Worm (Caenorhabditis elegans) whole organism, L4 larva: Measurements from ENCODE around the gene syx-6.

Source experiments
- F26F4.8 ChIP-seq: fragments of 200-800 bp; sonication (Bioruptor generic); conservative IDR thresholded peaks from 2 replicates; pipeline ENCODE4 v1.3.6; 2022; ENCODE audit warnings: missing genetic modification characterization, missing compliant biosample characterization
- T26A8.4 ChIP-seq: fragments of 200-800 bp; sonication (Bioruptor generic); IDR thresholded peaks from 2 replicates; pipeline ENCODE4 v1.3.6; 2022; ENCODE audit warnings: missing genetic modification characterization, missing compliant biosample characterization
- Y48G9A.11 ChIP-seq: fragments of 200-800 bp; sonication (Bioruptor generic); IDR thresholded peaks from 2 replicates; pipeline ENCODE4 v1.3.6; 2022; ENCODE audit warnings: missing genetic modification reagents, missing genetic modification characterization, missing compliant biosample characterization
- ZK337.2 ChIP-seq: fragments of 200-800 bp; sonication (Bioruptor generic); IDR thresholded peaks from 2 replicates; pipeline ENCODE4 v1.3.6; 2022; ENCODE audit warnings: missing genetic modification reagents, missing genetic modification characterization, missing compliant biosample characterization
- aha-1 ChIP-seq: fragments of 150-350 bp; peaks from one replicate; lab custom pipeline; 2014; ENCODE audit warnings: missing biosample characterization, missing genetic modification characterization
- ceh-20 ChIP-seq: fragments of 200-800 bp; sonication (Bioruptor generic); IDR thresholded peaks from 2 replicates; pipeline ENCODE4 v1.3.6; 2022; ENCODE audit warnings: missing genetic modification reagents, missing genetic modification characterization, missing compliant biosample characterization
- ceh-28 ChIP-seq: fragments of 150-350 bp; optimal IDR thresholded peaks from 2 replicates; lab custom pipeline; 2014; ENCODE audit warnings: missing biosample characterization, missing genetic modification reagents, missing genetic modification characterization
- ceh-62 ChIP-seq: sonication (generic microtip); optimal IDR thresholded peaks from 2 replicates; lab custom pipeline; 2017; ENCODE audit warnings: missing biosample characterization, missing genetic modification characterization
- ceh-82 ChIP-seq: sonication (generic microtip); optimal IDR thresholded peaks from 2 replicates; lab custom pipeline; 2017; ENCODE audit warnings: missing biosample characterization, missing genetic modification characterization
- ctbp-1 ChIP-seq: fragments of 200-800 bp; sonication (Bioruptor generic); IDR thresholded peaks from 2 replicates; pipeline ENCODE4 v1.3.6; 2022; ENCODE audit warnings: missing genetic modification reagents, missing genetic modification characterization, missing compliant biosample characterization
- daf-19 ChIP-seq: fragments of 200-800 bp; sonication (Bioruptor generic); conservative IDR thresholded peaks from 2 replicates; pipeline ENCODE4 v1.3.6; 2022; ENCODE audit warnings: missing genetic modification characterization, missing compliant biosample characterization
- dmd-6 ChIP-seq: fragments of 200-800 bp; sonication (Bioruptor generic); IDR thresholded peaks from 2 replicates; pipeline ENCODE4 v1.3.6; 2022; ENCODE audit warnings: missing genetic modification reagents, missing genetic modification characterization, missing compliant biosample characterization
- fkh-10 ChIP-seq: fragments of 150-350 bp; optimal IDR thresholded peaks from 2 replicates; lab custom pipeline; 2014; ENCODE audit warnings: missing biosample characterization, missing genetic modification reagents, missing genetic modification characterization
- hlh-11 ChIP-seq: fragments of 200-800 bp; sonication (Bioruptor generic); optimal IDR thresholded peaks from 2 replicates; lab custom pipeline; 2018; ENCODE audit warnings: mild to moderate bottlenecking, missing genetic modification characterization, missing compliant biosample characterization
- hlh-30 ChIP-seq: sonication (generic microtip); optimal IDR thresholded peaks from 2 replicates; lab custom pipeline; 2017; ENCODE audit warnings: antibody characterized with exemption, mild to moderate bottlenecking, missing genetic modification characterization, missing compliant biosample characterization; ENCODE audit not compliant: insufficient read depth
- hmg-1.1 ChIP-seq: fragments of 200-800 bp; sonication (Bioruptor generic); IDR thresholded peaks from 2 replicates; pipeline ENCODE4 v1.3.6; 2022; ENCODE audit warnings: missing genetic modification reagents, missing genetic modification characterization, missing compliant biosample characterization
- lim-7 ChIP-seq: fragments of 200-800 bp; sonication (Bioruptor generic); IDR thresholded peaks from 2 replicates; pipeline ENCODE4 v1.3.6; 2022; ENCODE audit warnings: missing genetic modification characterization, missing compliant biosample characterization
- lin-1 ChIP-seq: fragments of 200-800 bp; sonication (Bioruptor generic); IDR thresholded peaks from 2 replicates; pipeline ENCODE4 v1.3.6; 2022; ENCODE audit warnings: missing genetic modification reagents, missing genetic modification characterization, missing compliant biosample characterization
- lin-15B ChIP-seq: fragments of 150-350 bp; sonication (generic microtip); optimal IDR thresholded peaks from 3 replicates; lab custom pipeline; 2014; ENCODE audit warnings: missing biosample characterization, missing genetic modification characterization
- lin-38 ChIP-seq: fragments of 200-800 bp; sonication (Bioruptor generic); IDR thresholded peaks from 2 replicates; pipeline ENCODE4 v1.3.6; 2022; ENCODE audit warnings: missing genetic modification reagents, missing genetic modification characterization, missing compliant biosample characterization
- lsy-2 ChIP-seq, 2 experiments: fragments of 150-350 bp in 1 of 2; sonication (generic microtip) in 1 of 2; optimal IDR thresholded peaks; 2 replicates each; lab custom pipeline; 2014 to 2017; ENCODE audit warnings: missing biosample characterization in 2 of 2, missing genetic modification characterization in 2 of 2
- madf-9 ChIP-seq: fragments of 200-800 bp; sonication (Bioruptor generic); conservative IDR thresholded peaks from 2 replicates; pipeline ENCODE4 v1.3.6; 2022; ENCODE audit warnings: missing genetic modification reagents, missing genetic modification characterization, missing compliant biosample characterization
- mdl-1 ChIP-seq, 2 experiments: fragments of 150-350 bp in 1 of 2; sonication (generic microtip) in 1 of 2; optimal IDR thresholded peaks; 2 replicates each; lab custom pipeline; 2014 to 2017; ENCODE audit warnings: missing biosample characterization in 2 of 2, missing genetic modification characterization in 2 of 2
- mep-1 ChIP-seq: fragments of 150-350 bp; sonication (generic microtip); optimal IDR thresholded peaks from 3 replicates; lab custom pipeline; 2014; ENCODE audit warnings: missing biosample characterization, missing genetic modification characterization
- nhr-41 ChIP-seq: fragments of 200-800 bp; sonication (Bioruptor generic); IDR thresholded peaks from 2 replicates; pipeline ENCODE4 v1.3.6; 2022; ENCODE audit warnings: missing genetic modification reagents, missing genetic modification characterization, missing compliant biosample characterization
- pqm-1 ChIP-seq: sonication (generic microtip); optimal IDR thresholded peaks from 2 replicates; lab custom pipeline; 2017; ENCODE audit warnings: missing biosample characterization, missing genetic modification characterization
- rbr-2 ChIP-seq: sonication (generic microtip); optimal IDR thresholded peaks from 2 replicates; lab custom pipeline; 2016; ENCODE audit warnings: missing genotype, missing genetic modification characterization, missing compliant biosample characterization
- set-16 ChIP-seq: fragments of 200-800 bp; sonication (Bioruptor generic); IDR thresholded peaks from 2 replicates; pipeline ENCODE4 v1.3.6; 2022; ENCODE audit warnings: missing genetic modification reagents, missing genetic modification characterization, missing compliant biosample characterization
- spr-1 ChIP-seq: sonication (generic microtip); optimal IDR thresholded peaks from 2 replicates; lab custom pipeline; 2016; ENCODE audit warnings: mild to moderate bottlenecking, missing genetic modification characterization, missing compliant biosample characterization
- tag-97 ChIP-seq: fragments of 200-800 bp; sonication (Bioruptor generic); IDR thresholded peaks from 2 replicates; pipeline ENCODE4 v1.3.6; 2022; ENCODE audit warnings: missing genetic modification characterization, missing compliant biosample characterization
- tra-1 ChIP-seq: fragments of 200-800 bp; sonication (Bioruptor generic); IDR thresholded peaks from 2 replicates; pipeline ENCODE4 v1.3.6; 2022; ENCODE audit warnings: missing genetic modification reagents, missing genetic modification characterization, missing compliant biosample characterization
- unc-62 ChIP-seq, 3 experiments: fragments of 150-350 bp in 1 of 3; sonication (generic microtip); optimal IDR thresholded peaks in 2 of 3; peaks in 1 of 3; 1 replicate in 1 of 3; 2 replicates in 2 of 3; lab custom pipeline; 2014 to 2017; ENCODE audit warnings: missing biosample characterization in 3 of 3, missing genetic modification characterization in 3 of 3, missing genetic modification reagents in 3 of 3, missing genotype in 1 of 3
- zip-2 ChIP-seq: fragments of 150-350 bp; optimal IDR thresholded peaks from 2 replicates; lab custom pipeline; 2014; ENCODE audit warnings: missing biosample characterization, missing genetic modification characterization
- ztf-7 ChIP-seq: fragments of 150-350 bp; optimal IDR thresholded peaks from 2 replicates; lab custom pipeline; 2014; ENCODE audit warnings: missing biosample characterization, missing genetic modification characterization

The syx-6 gene

ce11 chrX:3118596-3119287, 45.6 kb upstream of the syx-6 start:
- peak; percentile 55 for TF ChIP-seq set-16 (GFP tag; lab: Robert Waterston, UW)
- no peak for TF ChIP-seq tra-1 (GFP tag; lab: Robert Waterston, UW)
- no peak for TF ChIP-seq lsy-2 (tag; optimal IDR thresholded peaks at IDR 0.05; lab: Kevin White, UChicago)
- peak in 1 of 2 experiments; percentile 94 for TF ChIP-seq unc-62 (GFP tag; optimal IDR thresholded peaks at IDR 0.05 in 1 of 2; lab: Kevin White, UChicago)
- no peak for TF ChIP-seq unc-62 (tag; optimal IDR thresholded peaks at IDR 0.05; lab: Kevin White, UChicago)

- no peak for TF ChIP-seq mep-1 (tag; lab: Kevin White, UChicago)
- TF ChIP-seq ztf-7 (tag; lab: Kevin White, UChicago), result no peak
- peak in 1 of 2 experiments; percentile 94 for TF ChIP-seq unc-62 (GFP tag; optimal IDR thresholded peaks at IDR 0.05 in 1 of 2; lab: Kevin White, UChicago)
- no peak for TF ChIP-seq unc-62 (tag; optimal IDR thresholded peaks at IDR 0.05; lab: Kevin White, UChicago)
- TF ChIP-seq nhr-41 (GFP tag; lab: Robert Waterston, UW), result no peak
- no peak for TF ChIP-seq lin-15B (tag; lab: Kevin White, UChicago)
- TF ChIP-seq, all 104 proteins: peak for 1
Observed at ce11 chrX:3119606-3120005, 44.7 kb upstream of the syx-6 start.

- peak; percentile 67 for TF ChIP-seq hmg-1.1 (GFP tag; lab: Robert Waterston, UW)
- TF ChIP-seq rbr-2 (tag; lab: Kevin White, UChicago), result peak; percentile 31
- TF ChIP-seq dmd-6 (GFP tag; lab: Robert Waterston, UW), result 0 out of 2 replicates have a peak, but pooled peaks have one; percentile 14
- no peak for TF ChIP-seq madf-9 (GFP tag; lab: Robert Waterston, UW)
- peak; percentile 62 for TF ChIP-seq mep-1 (tag; lab: Kevin White, UChicago)
- peak; percentile 65 for TF ChIP-seq ctbp-1 (GFP tag; lab: Robert Waterston, UW)
- TF ChIP-seq set-16 (GFP tag; lab: Robert Waterston, UW), result 0 out of 2 replicates have a peak, but pooled peaks have one; percentile 16
- TF ChIP-seq lsy-2 (tag; optimal IDR thresholded peaks at IDR 0.05; lab: Kevin White, UChicago), result peak in 1 of 2 experiments; percentile 42
- peak in 1 of 2 experiments; percentile 31 for TF ChIP-seq mdl-1 (tag; optimal IDR thresholded peaks at IDR 0.05; lab: Kevin White, UChicago)
- no peak for TF ChIP-seq zip-2 (tag; lab: Kevin White, UChicago)
- TF ChIP-seq aha-1 (tag; lab: Kevin White, UChicago), result peak; percentile 11
- TF ChIP-seq ceh-20 (GFP tag; lab: Robert Waterston, UW), result 0 out of 2 replicates have a peak, but pooled peaks have one; percentile 49
- no peak for TF ChIP-seq ZK337.2 (GFP tag; lab: Robert Waterston, UW)
- TF ChIP-seq ceh-28 (tag; lab: Kevin White, UChicago), result no peak
- peak; percentile 44 for TF ChIP-seq fkh-10 (GFP tag; lab: Kevin White, UChicago)
- TF ChIP-seq lin-38 (GFP tag; lab: Robert Waterston, UW), result 0 out of 2 replicates have a peak, but pooled peaks have one; percentile 10
Observed at ce11 chrX:3126233-3126632, 38.1 kb upstream of the syx-6 start.

- TF ChIP-seq ceh-62 (tag; lab: Kevin White, UChicago), result no peak
- TF ChIP-seq spr-1 (tag; lab: Kevin White, UChicago), result no peak
- TF ChIP-seq hlh-11 (tag; lab: Kevin White, UChicago), result no peak
- TF ChIP-seq ctbp-1 (GFP tag; lab: Robert Waterston, UW), result no peak
- no peak for TF ChIP-seq rbr-2 (tag; lab: Kevin White, UChicago)
- no peak for TF ChIP-seq F26F4.8
- TF ChIP-seq lin-1, result no peak
- no peak for TF ChIP-seq hlh-30
- no peak for TF ChIP-seq tag-97 (GFP tag; lab: Robert Waterston, UW)
- TF ChIP-seq pqm-1 (tag; lab: Kevin White, UChicago), result no peak
- TF ChIP-seq mdl-1 (tag; optimal IDR thresholded peaks at IDR 0.05; lab: Kevin White, UChicago), result no peak
- TF ChIP-seq T26A8.4 (GFP tag; lab: Robert Waterston, UW), result no peak
- TF ChIP-seq madf-9 (GFP tag; lab: Robert Waterston, UW), result no peak
- TF ChIP-seq daf-19, result no peak
- no peak for TF ChIP-seq mep-1 (tag; lab: Kevin White, UChicago)
- TF ChIP-seq Y48G9A.11, result no peak
- no peak for TF ChIP-seq ceh-82
- TF ChIP-seq lim-7 (GFP tag; lab: Robert Waterston, UW), result no peak
Observed at ce11 chrX:3126979-3127378, 37.3 kb upstream of the syx-6 start, which contains the start of gene spc-1. TSS of gene spc-1 (minus strand) at chrX:3127079.
